Fruit fly (Drosophila melanogaster): ENCODE results near the gene CG10559.

The CG10559 gene

DNA sequence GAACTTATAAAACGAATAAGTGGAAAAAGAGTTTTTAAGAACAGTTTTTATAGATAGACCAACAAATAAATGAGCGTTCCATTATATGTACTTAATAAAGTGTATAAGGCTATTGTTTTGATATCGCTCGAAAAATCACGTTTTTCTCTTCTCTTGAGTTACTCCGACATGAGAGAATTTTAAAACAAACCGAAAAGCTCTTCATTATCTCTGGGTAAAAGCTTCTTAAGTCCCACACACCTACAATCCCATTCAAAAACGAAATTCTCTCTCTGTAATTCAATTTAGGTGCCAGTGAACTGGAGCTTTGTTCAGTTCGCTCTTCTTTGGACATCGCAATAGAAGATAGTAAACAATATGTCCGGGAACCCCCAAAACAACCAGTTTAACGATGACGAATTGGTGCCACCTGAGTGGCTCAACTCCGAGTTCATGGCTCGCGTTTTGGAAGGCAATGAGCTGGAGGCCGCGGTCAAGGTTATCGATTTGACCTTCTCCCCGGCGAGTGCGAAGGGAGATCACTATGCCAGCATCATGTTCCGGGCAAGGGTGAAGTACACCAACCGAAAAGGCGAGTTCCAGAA, 12.0 kb downstream of the CG10559 start, which contains the start of gene CG31436 (continued):
- peak; percentile 42 for TF ChIP-seq exex (tag; optimal IDR thresholded peaks at IDR 0.05)
- TF ChIP-seq CG11723 (GFP tag; optimal IDR thresholded peaks at IDR 0.05) = no peak
- TF ChIP-seq sd (tag; optimal IDR thresholded peaks at IDR 0.05) = peak; percentile 35
- no peak for TF ChIP-seq twi (tag; optimal IDR thresholded peaks at IDR 0.05)
- no peak for TF ChIP-seq Tbp (GFP tag; optimal IDR thresholded peaks at IDR 0.05)
- no peak for TF ChIP-seq pros (GFP tag; optimal IDR thresholded peaks at IDR 0.05)
- TF ChIP-seq yki (optimal IDR thresholded peaks at IDR 0.05) = no peak
- TF ChIP-seq CG18619 (GFP tag; optimal IDR thresholded peaks at IDR 0.05) = no peak
- TF ChIP-seq tin (GFP tag; optimal IDR thresholded peaks at IDR 0.05) = no peak
- TF ChIP-seq CG11696 (GFP tag; IDR thresholded peaks at IDR 0.05) = no peak
- no peak for TF ChIP-seq D19A (tag; optimal IDR thresholded peaks at IDR 0.05)
- no peak for TF ChIP-seq Sry-δ (GFP tag; optimal IDR thresholded peaks at IDR 0.05)
- no peak for TF ChIP-seq ken (GFP tag; IDR thresholded peaks at IDR 0.05)
- TF ChIP-seq CG9215 (GFP tag; IDR thresholded peaks at IDR 0.05) = no peak
- TF ChIP-seq lab (GFP tag; optimal IDR thresholded peaks at IDR 0.05) = peak; percentile 9
- no peak for TF ChIP-seq Poxn (GFP tag; IDR thresholded peaks at IDR 0.05)
- peak; percentile 67 for TF ChIP-seq CG12769 (tag; optimal IDR thresholded peaks at IDR 0.05)
- TF ChIP-seq CG8290 (GFP tag; optimal IDR thresholded peaks at IDR 0.05) = no peak
- peak in 1 of 2 experiments; percentile 11 for TF ChIP-seq CG8290 (tag; optimal IDR thresholded peaks at IDR 0.05)
- TF ChIP-seq hbn (GFP tag; IDR thresholded peaks at IDR 0.05; ENCODE audit: partially characterized antibody) = no peak
- no peak for TF ChIP-seq odd (GFP tag; optimal IDR thresholded peaks at IDR 0.05)
- TF ChIP-seq gro (GFP tag; optimal IDR thresholded peaks at IDR 0.05) = no peak
- no peak for TF ChIP-seq slbo (GFP tag; IDR thresholded peaks at IDR 0.05)
- no peak for TF ChIP-seq CG7928 (GFP tag; optimal IDR thresholded peaks at IDR 0.05)
- TF ChIP-seq btn (GFP tag; optimal IDR thresholded peaks at IDR 0.05) = no peak
- no peak for TF ChIP-seq CG14014 (GFP tag; IDR thresholded peaks at IDR 0.05)
- no peak for TF ChIP-seq hb (GFP tag; IDR thresholded peaks at IDR 0.05; ENCODE audit: partially characterized antibody)
- TF ChIP-seq sna (GFP tag; IDR thresholded peaks at IDR 0.05; ENCODE audit: partially characterized antibody) = no peak
- TF ChIP-seq gsb (GFP tag; IDR thresholded peaks at IDR 0.05) = no peak
- no peak for TF ChIP-seq wdn (GFP tag; IDR thresholded peaks at IDR 0.05)
- TF ChIP-seq ERR (GFP tag; optimal IDR thresholded peaks at IDR 0.05) = no peak
- no peak for TF ChIP-seq zfh1 (GFP tag; IDR thresholded peaks at IDR 0.05)
- TF ChIP-seq E2f1 (GFP tag; IDR thresholded peaks at IDR 0.05) = no peak
- no peak for TF ChIP-seq Drgx (GFP tag; IDR thresholded peaks at IDR 0.05)
- no peak for TF ChIP-seq CG3065 (GFP tag; optimal IDR thresholded peaks at IDR 0.05)
- TF ChIP-seq Ssrp (tag; optimal IDR thresholded peaks at IDR 0.05) = no peak
- no peak for TF ChIP-seq Hr51 (GFP tag; optimal IDR thresholded peaks at IDR 0.05)
- no peak for TF ChIP-seq CG14050 (GFP tag; IDR thresholded peaks at IDR 0.05)
- TF ChIP-seq CG5953 (GFP tag; IDR thresholded peaks at IDR 0.05) = no peak
- TF ChIP-seq CG17186 (GFP tag; optimal IDR thresholded peaks at IDR 0.05) = no peak
- TF ChIP-seq seq (GFP tag; IDR thresholded peaks at IDR 0.05) = no peak
- TF ChIP-seq tx (GFP tag; optimal IDR thresholded peaks at IDR 0.05) = no peak
- TF ChIP-seq lbe (GFP tag; optimal IDR thresholded peaks at IDR 0.05) = peak; percentile 42
- TF ChIP-seq CG2199 (GFP tag; IDR thresholded peaks at IDR 0.05) = no peak
- no peak for TF ChIP-seq ase (GFP tag; IDR thresholded peaks at IDR 0.05)
- no peak for TF ChIP-seq CG3407 (GFP tag; optimal IDR thresholded peaks at IDR 0.05)
- TF ChIP-seq nmo (GFP tag; optimal IDR thresholded peaks at IDR 0.05) = no peak
- TF ChIP-seq Abd-B (GFP tag; optimal IDR thresholded peaks at IDR 0.05) = no peak
- peak in 1 of 2 experiments; percentile 82 for TF ChIP-seq Hr78 (GFP tag; optimal IDR thresholded peaks at IDR 0.05)
- no peak for TF ChIP-seq CG4360 (GFP tag; IDR thresholded peaks at IDR 0.05)
- TF ChIP-seq Dref (GFP tag; IDR thresholded peaks at IDR 0.05) = no peak
- TF ChIP-seq CG2678 (tag; optimal IDR thresholded peaks at IDR 0.05) = no peak

All from whole organism, embryonic.